Worm (Caenorhabditis elegans): ENCODE measurements around the gene srx-31.

Gene srx-31

DNA sequence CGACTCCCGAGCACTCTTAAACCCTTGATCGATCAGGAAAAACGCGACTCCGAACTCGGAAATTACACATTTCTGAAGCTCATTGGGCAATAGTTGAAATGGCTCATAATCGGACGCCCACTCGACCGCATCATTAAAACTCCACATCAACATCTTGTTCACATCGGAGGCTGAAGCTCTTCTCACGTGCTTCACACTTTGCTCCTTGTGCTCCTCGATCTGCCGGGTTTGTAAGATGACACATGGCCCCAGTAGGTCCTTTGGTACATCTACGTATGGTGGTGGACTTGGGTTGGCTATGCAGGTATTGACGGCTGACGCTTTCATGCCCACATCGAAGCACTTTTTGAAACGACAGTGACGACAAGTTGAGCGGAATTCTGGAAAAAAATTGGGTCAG is 19.4 kb downstream of the srx-31 start:
- TF ChIP-seq ama-1 (optimal IDR thresholded peaks at IDR 0.05): no peak
- TF ChIP-seq sea-2 (GFP tag; optimal IDR thresholded peaks at IDR 0.05): no peak
- no peak for TF ChIP-seq ceh-16 (tag; optimal IDR thresholded peaks at IDR 0.05)
- no peak for TF ChIP-seq unc-39 (tag; optimal IDR thresholded peaks at IDR 0.05)
- no peak for TF ChIP-seq mdl-1 (tag; optimal IDR thresholded peaks at IDR 0.05)
- TF ChIP-seq zag-1 (tag; optimal IDR thresholded peaks at IDR 0.05): no peak
- no peak for TF ChIP-seq ceh-82 (tag; optimal IDR thresholded peaks at IDR 0.05)

ce11 chrV:802726-803125 is 20.1 kb downstream of the srx-31 start:
- TF ChIP-seq lin-39 (tag; optimal IDR thresholded peaks at IDR 0.05) (no peak), nhr-25 (tag; optimal IDR thresholded peaks at IDR 0.05) (no peak), unc-62 (GFP tag; optimal IDR thresholded peaks at IDR 0.05) (no peak), ceh-28 (tag; optimal IDR thresholded peaks at IDR 0.05) (no peak), elt-2 (tag; optimal IDR thresholded peaks at IDR 0.05) (no peak), nhr-67 (tag; optimal IDR thresholded peaks at IDR 0.05) (no peak), nhr-11 (tag; optimal IDR thresholded peaks at IDR 0.05) (no peak), nhr-12 (tag; optimal IDR thresholded peaks at IDR 0.05) (no peak), ZK546.5 (tag; optimal IDR thresholded peaks at IDR 0.05) (no peak), sea-2 (GFP tag; optimal IDR thresholded peaks at IDR 0.05) (no peak), tbx-2 (tag; optimal IDR thresholded peaks at IDR 0.05) (no peak), fkh-2 (tag; optimal IDR thresholded peaks at IDR 0.05) (no peak), hmg-11 (tag; optimal IDR thresholded peaks at IDR 0.05) (no peak)

DNA sequence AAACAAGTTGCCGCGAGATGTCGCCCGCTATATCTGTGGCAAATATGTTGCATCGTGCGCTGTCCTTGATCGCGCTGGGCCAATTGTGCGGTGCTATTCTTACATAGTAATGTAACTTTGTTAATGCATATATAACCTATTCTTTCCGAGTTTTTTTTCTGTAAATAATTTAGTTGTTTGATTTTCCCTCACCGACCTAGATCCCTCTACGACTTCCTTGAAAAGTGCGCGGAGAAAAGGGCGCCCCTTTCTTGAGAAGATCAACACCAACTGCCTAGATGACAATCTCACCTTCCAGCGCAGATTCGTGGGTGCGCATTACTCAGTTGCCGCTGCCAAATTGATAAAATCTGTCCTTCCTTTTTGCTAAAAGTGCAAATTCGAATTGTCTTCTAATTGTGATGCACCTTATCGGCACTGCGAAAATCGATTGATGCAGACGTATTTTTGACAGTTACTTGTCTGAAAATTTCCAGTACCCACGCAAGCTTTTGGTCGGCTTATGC is 21.2 kb downstream of the srx-31 start:
- TF ChIP-seq nhr-237 (tag; optimal IDR thresholded peaks at IDR 0.05) (no peak), ceh-16 (tag; optimal IDR thresholded peaks at IDR 0.05) (no peak), unc-39 (tag; optimal IDR thresholded peaks at IDR 0.05) (no peak), tbx-2 (tag; optimal IDR thresholded peaks at IDR 0.05) (no peak), nhr-28 (tag; optimal IDR thresholded peaks at IDR 0.05) (no peak), nfya-1 (tag; optimal IDR thresholded peaks at IDR 0.05; ENCODE audit: insufficient read depth) (no peak), skn-1 (tag; optimal IDR thresholded peaks at IDR 0.05) (no peak), nhr-23 (tag; optimal IDR thresholded peaks at IDR 0.05) (peak; percentile 21), lin-15B (tag; optimal IDR thresholded peaks at IDR 0.05) (no peak), nhr-77 (tag; optimal IDR thresholded peaks at IDR 0.05) (no peak), snpc-4 (tag; optimal IDR thresholded peaks at IDR 0.05) (no peak), daf-12 (tag; optimal IDR thresholded peaks at IDR 0.05) (no peak), aly-2 (tag; optimal IDR thresholded peaks at IDR 0.05) (no peak), elt-1 (tag; optimal IDR thresholded peaks at IDR 0.05) (peak; percentile 84), hmg-11 (tag; optimal IDR thresholded peaks at IDR 0.05) (no peak), nhr-12 (tag; optimal IDR thresholded peaks at IDR 0.05) (no peak), nhr-25 (tag; optimal IDR thresholded peaks at IDR 0.05) (peak; percentile 39)

DNA sequence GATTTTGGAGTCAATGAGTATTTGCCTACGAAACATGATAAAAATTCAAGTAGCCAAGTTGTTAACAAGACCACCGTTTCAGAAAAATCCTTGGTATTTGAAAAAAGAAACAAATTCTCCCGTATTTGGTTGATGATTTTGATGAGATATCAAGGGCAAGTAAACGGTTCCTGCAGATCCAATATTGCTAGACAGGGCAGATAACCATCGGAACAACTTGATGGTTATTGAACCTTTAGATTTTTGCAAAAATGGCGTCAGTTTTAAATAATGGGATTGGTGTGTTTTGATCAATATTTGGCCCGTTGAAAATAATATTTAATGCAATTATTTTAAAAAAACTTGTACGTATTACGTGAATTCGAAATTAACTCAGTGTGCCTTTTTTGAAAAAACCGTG is 22.6 kb downstream of the srx-31 start:
- no peak for TF ChIP-seq hmg-11 (tag; optimal IDR thresholded peaks at IDR 0.05)
- TF ChIP-seq elt-1 (tag; optimal IDR thresholded peaks at IDR 0.05): peak; percentile 52

ce11 chrV:797241-797640 is 25.6 kb downstream of the srx-31 start:
- TF ChIP-seq sea-2 (GFP tag; optimal IDR thresholded peaks at IDR 0.05) (no peak), lsy-12 (tag; optimal IDR thresholded peaks at IDR 0.05) (no peak), egl-5 (tag; optimal IDR thresholded peaks at IDR 0.05) (no peak), mdl-1 (tag; optimal IDR thresholded peaks at IDR 0.05) (no peak), zag-1 (tag; optimal IDR thresholded peaks at IDR 0.05) (no peak)

DNA sequence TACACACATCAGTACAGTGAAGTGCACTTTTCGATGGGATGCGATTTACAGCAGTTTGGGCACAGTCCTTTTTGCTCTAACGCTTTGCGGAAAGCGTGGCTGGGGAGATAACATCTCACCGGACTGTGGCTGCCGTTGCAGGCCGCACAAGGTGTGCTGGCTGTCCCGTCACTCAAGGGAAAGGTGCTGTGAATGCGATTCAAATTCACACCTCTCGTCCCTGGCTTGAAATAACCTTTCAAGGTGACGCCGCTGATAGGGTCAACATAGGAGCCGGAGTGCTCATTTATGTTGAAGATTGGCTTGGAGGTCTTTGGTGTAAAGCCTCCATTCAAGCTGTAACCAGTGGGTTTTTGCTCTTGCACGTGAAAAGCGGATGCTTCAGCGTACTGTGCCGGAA is 28.7 kb downstream of the srx-31 start:
- no peak for TF ChIP-seq unc-39 (tag; optimal IDR thresholded peaks at IDR 0.05)
- TF ChIP-seq egl-5 (tag; optimal IDR thresholded peaks at IDR 0.05): no peak
- no peak for TF ChIP-seq fos-1 (tag; optimal IDR thresholded peaks at IDR 0.05)
- no peak for TF ChIP-seq pqm-1 (tag; optimal IDR thresholded peaks at IDR 0.05)
- no peak for TF ChIP-seq R02D3.7 (tag; optimal IDR thresholded peaks at IDR 0.05)
- no peak for TF ChIP-seq fkh-10 (GFP tag; optimal IDR thresholded peaks at IDR 0.05)
- TF ChIP-seq nhr-12 (tag; optimal IDR thresholded peaks at IDR 0.05): no peak
- TF ChIP-seq ama-1 (optimal IDR thresholded peaks at IDR 0.05): no peak
- no peak for TF ChIP-seq elt-3 (tag; optimal IDR thresholded peaks at IDR 0.05)
- TF ChIP-seq jun-1 (tag; optimal IDR thresholded peaks at IDR 0.05): no peak
- no peak for TF ChIP-seq hmg-11 (tag; optimal IDR thresholded peaks at IDR 0.05)
- TF ChIP-seq mdl-1 (tag; optimal IDR thresholded peaks at IDR 0.05): no peak
- TF ChIP-seq ceh-9 (tag; optimal IDR thresholded peaks at IDR 0.05): no peak

Measured in whole organism, L3 larva.